Fruit fly (Drosophila melanogaster) whole organism, embryonic: ENCODE data around the gene Fum1.

ENCODE experiments used
- Asciz ChIP-seq: fragments of 200-800 bp; sonication (Bioruptor generic); optimal IDR thresholded peaks from 2 replicates; lab custom pipeline; 2017; ENCODE audit warnings: missing biosample characterization, mild to moderate bottlenecking, missing genetic modification characterization, missing genetic modification reagents
- Blimp-1 ChIP-seq: fragments of 200-800 bp; sonication (Bioruptor generic); optimal IDR thresholded peaks from 3 replicates; lab custom pipeline; 2018; ENCODE audit warnings: missing biosample characterization, missing genetic modification characterization, mild to moderate bottlenecking, moderate library complexity, missing genetic modification reagents
- CG10147 ChIP-seq: fragments of 200-800 bp; sonication (Bioruptor generic); optimal IDR thresholded peaks from 2 replicates; lab custom pipeline; 2019; ENCODE audit warnings: missing biosample characterization, mild to moderate bottlenecking, missing genetic modification characterization, moderate library complexity
- CG10366 ChIP-seq: fragments of 200-800 bp; sonication (Bioruptor generic); IDR thresholded peaks from 2 replicates; pipeline ENCODE4 v1.3.6; 2022; ENCODE audit warnings: missing biosample characterization, missing genetic modification characterization
- CG10565 ChIP-seq: fragments of 200-800 bp; sonication (Bioruptor generic); optimal IDR thresholded peaks from 3 replicates; lab custom pipeline; 2016; ENCODE audit warnings: missing biosample characterization, mild to moderate bottlenecking, missing genetic modification characterization
- CG11085 ChIP-seq: fragments of 200-800 bp; sonication (Bioruptor generic); IDR thresholded peaks from 2 replicates; pipeline ENCODE4 v1.3.6; 2022; ENCODE audit warnings: missing biosample characterization, missing genetic modification characterization
- CG11723 ChIP-seq: fragments of 200-800 bp; sonication (Bioruptor generic); optimal IDR thresholded peaks from 2 replicates; lab custom pipeline; 2017; ENCODE audit warnings: missing biosample characterization, mild to moderate bottlenecking, missing genetic modification characterization
- CG12104 ChIP-seq: fragments of 200-800 bp; sonication (Bioruptor generic); optimal IDR thresholded peaks from 3 replicates; lab custom pipeline; 2016; ENCODE audit warnings: missing biosample characterization, missing genetic modification characterization
- CG13775 ChIP-seq: fragments of 200-800 bp; sonication (Bioruptor generic); optimal IDR thresholded peaks from 3 replicates; lab custom pipeline; 2017; ENCODE audit warnings: missing biosample characterization, mild to moderate bottlenecking, missing genetic modification characterization
- CG15601 ChIP-seq: fragments of 200-800 bp; sonication (Bioruptor generic); optimal IDR thresholded peaks from 3 replicates; lab custom pipeline; 2019; ENCODE audit warnings: missing biosample characterization, mild to moderate bottlenecking, missing genetic modification characterization, moderate library complexity
- CG1647 ChIP-seq: fragments of 200-800 bp; sonication (Bioruptor generic); optimal IDR thresholded peaks from 3 replicates; lab custom pipeline; 2016; ENCODE audit warnings: missing biosample characterization, missing genetic modification characterization
- CG18262 ChIP-seq: fragments of 200-800 bp; optimal IDR thresholded peaks from 3 replicates; lab custom pipeline; 2019; ENCODE audit warnings: missing biosample characterization, mild to moderate bottlenecking, missing genetic modification characterization, moderate library complexity
- CG18476 ChIP-seq: fragments of 200-800 bp; sonication (Bioruptor generic); optimal IDR thresholded peaks from 2 replicates; lab custom pipeline; 2016; ENCODE audit warnings: missing biosample characterization, mild to moderate bottlenecking, missing genetic modification characterization
- CG2116 ChIP-seq: fragments of 200-800 bp; sonication (Bioruptor generic); optimal IDR thresholded peaks from 3 replicates; lab custom pipeline; 2018; ENCODE audit warnings: missing biosample characterization, mild to moderate bottlenecking, missing genetic modification characterization
- CG30020 ChIP-seq: fragments of 200-800 bp; optimal IDR thresholded peaks from 2 replicates; lab custom pipeline; 2019; ENCODE audit warnings: missing biosample characterization, mild to moderate bottlenecking, missing genetic modification characterization, moderate library complexity
- CG34422 ChIP-seq: fragments of 200-800 bp; sonication (Bioruptor generic); IDR thresholded peaks from 3 replicates; pipeline ENCODE4 v1.3.6; 2022; ENCODE audit warnings: missing biosample characterization, missing genetic modification characterization
- CG42726 ChIP-seq: fragments of 200-800 bp; sonication (Bioruptor generic); IDR thresholded peaks from 2 replicates; pipeline ENCODE4 v1.3.6; 2022; ENCODE audit warnings: missing biosample characterization, missing genetic modification characterization; ENCODE audit not compliant: partially characterized antibody
- CG6175 ChIP-seq: fragments of 200-800 bp; sonication (Bioruptor generic); IDR thresholded peaks from 3 replicates; pipeline ENCODE4 v1.3.6; 2022; ENCODE audit warnings: missing biosample characterization, missing genetic modification characterization
- CG8281 ChIP-seq: fragments of 200-800 bp; sonication (Bioruptor generic); optimal IDR thresholded peaks from 2 replicates; lab custom pipeline; 2018; ENCODE audit warnings: missing biosample characterization, mild to moderate bottlenecking, missing genetic modification characterization, moderate library complexity
- CG8924 ChIP-seq: fragments of 200-800 bp; optimal IDR thresholded peaks from 3 replicates; lab custom pipeline; 2019; ENCODE audit warnings: missing biosample characterization, mild to moderate bottlenecking, missing genetic modification characterization, moderate library complexity
- Dek ChIP-seq: fragments of 200-800 bp; sonication (Bioruptor generic); optimal IDR thresholded peaks from 3 replicates; lab custom pipeline; 2019; ENCODE audit warnings: missing biosample characterization, mild to moderate bottlenecking, missing genetic modification characterization, moderate library complexity
- Hr39 ChIP-seq: fragments of >200 bp; optimal IDR thresholded peaks from 2 replicates; lab custom pipeline; 2017
- Hsf ChIP-seq: fragments of 200-800 bp; sonication (Bioruptor generic); optimal IDR thresholded peaks from 3 replicates; lab custom pipeline; 2016; ENCODE audit warnings: missing biosample characterization, missing genetic modification characterization
- Myb ChIP-seq: fragments of 200-800 bp; sonication (Bioruptor generic); optimal IDR thresholded peaks from 2 replicates; lab custom pipeline; 2016; ENCODE audit warnings: missing biosample characterization, missing genetic modification characterization
- NC2α ChIP-seq: fragments of 200-800 bp; sonication (Bioruptor generic); optimal IDR thresholded peaks from 2 replicates; lab custom pipeline; 2016; ENCODE audit warnings: missing biosample characterization, missing genetic modification characterization
- NK7.1 ChIP-seq: fragments of 200-800 bp; sonication (Bioruptor generic); optimal IDR thresholded peaks from 3 replicates; lab custom pipeline; 2016; ENCODE audit warnings: missing biosample characterization, missing genetic modification characterization
- Sox100B ChIP-seq: fragments of 200-800 bp; sonication (Bioruptor generic); optimal IDR thresholded peaks from 3 replicates; lab custom pipeline; 2018; ENCODE audit warnings: missing biosample characterization, mild to moderate bottlenecking, missing genetic modification characterization
- Sox102F ChIP-seq: fragments of 200-800 bp; sonication (Bioruptor generic); optimal IDR thresholded peaks from 2 replicates; lab custom pipeline; 2018; ENCODE audit warnings: missing biosample characterization, mild to moderate bottlenecking, missing genetic modification characterization, moderate library complexity
- Ssrp ChIP-seq: fragments of 200-800 bp; sonication (Bioruptor generic); optimal IDR thresholded peaks from 2 replicates; lab custom pipeline; 2018; ENCODE audit warnings: missing biosample characterization, mild to moderate bottlenecking, missing genetic modification characterization, moderate library complexity
- Stat92E ChIP-seq, 3 experiments: fragments of >200 bp in 2 of 3; fragments of 200-800 bp in 1 of 3; sonication (Bioruptor generic) in 1 of 3; optimal IDR thresholded peaks; 2 replicates each; lab custom pipeline; 2017 to 2019; ENCODE audit warnings: missing biosample characterization in 3 of 3, missing genetic modification characterization in 3 of 3, mild to moderate bottlenecking in 1 of 3, moderate library complexity in 1 of 3
- ara ChIP-seq: fragments of 200-800 bp; sonication (Bioruptor generic); IDR thresholded peaks from 2 replicates; pipeline ENCODE4 v1.3.6; 2022; ENCODE audit warnings: missing biosample characterization, missing genetic modification characterization
- bab2 ChIP-seq: fragments of 200-800 bp; sonication (Bioruptor generic); optimal IDR thresholded peaks from 2 replicates; lab custom pipeline; 2016; ENCODE audit warnings: missing biosample characterization, missing genetic modification characterization
- crc ChIP-seq: fragments of 200-800 bp; sonication (Bioruptor generic); optimal IDR thresholded peaks from 2 replicates; lab custom pipeline; 2016; ENCODE audit warnings: missing biosample characterization, missing genetic modification characterization
- dysf ChIP-seq: fragments of 200-800 bp; sonication (Bioruptor generic); IDR thresholded peaks from 3 replicates; pipeline ENCODE4 v1.3.6; 2022; ENCODE audit warnings: missing biosample characterization, missing genetic modification characterization
- ewg ChIP-seq: fragments of 200-800 bp; sonication (Bioruptor generic); optimal IDR thresholded peaks from 3 replicates; lab custom pipeline; 2017; ENCODE audit warnings: mild to moderate bottlenecking, missing biosample characterization, missing genetic modification reagents, missing genetic modification characterization
- exex ChIP-seq: fragments of 200-800 bp; sonication (Bioruptor generic); optimal IDR thresholded peaks from 4 replicates; lab custom pipeline; 2018; ENCODE audit warnings: missing biosample characterization, mild to moderate bottlenecking, missing genetic modification characterization, moderate library complexity
- gsb ChIP-seq: fragments of 200-800 bp; sonication (Bioruptor generic); IDR thresholded peaks from 2 replicates; pipeline ENCODE4 v1.3.6; 2022; ENCODE audit warnings: missing biosample characterization, missing genetic modification characterization
- jing ChIP-seq: fragments of 200-800 bp; sonication (Bioruptor generic); optimal IDR thresholded peaks from 2 replicates; lab custom pipeline; 2018; ENCODE audit warnings: missing biosample characterization, mild to moderate bottlenecking, missing genetic modification characterization
- mam ChIP-seq: fragments of 200-800 bp; sonication (Bioruptor generic); optimal IDR thresholded peaks from 3 replicates; lab custom pipeline; 2016; ENCODE audit warnings: missing biosample characterization, missing genetic modification characterization
- mld ChIP-seq: fragments of 200-800 bp; sonication (Bioruptor generic); IDR thresholded peaks from 3 replicates; pipeline ENCODE4 v1.3.6; 2022; ENCODE audit warnings: missing biosample characterization, missing genetic modification characterization; ENCODE audit not compliant: partially characterized antibody
- onecut ChIP-seq: fragments of 200-800 bp; sonication (Bioruptor generic); IDR thresholded peaks from 2 replicates; pipeline ENCODE4 v1.3.6; 2022; ENCODE audit warnings: missing biosample characterization, missing genetic modification characterization
- pzg ChIP-seq: fragments of 200-800 bp; sonication (Bioruptor generic); optimal IDR thresholded peaks from 3 replicates; lab custom pipeline; 2018; ENCODE audit warnings: missing biosample characterization, mild to moderate bottlenecking, missing genetic modification characterization, moderate library complexity
- sens ChIP-seq: fragments of 200-800 bp; sonication (Bioruptor generic); peaks from one replicate; lab custom pipeline; 2016; ENCODE audit warnings: missing biosample characterization, missing genetic modification characterization
- ssp ChIP-seq: fragments of 200-800 bp; sonication (Bioruptor generic); IDR thresholded peaks from 2 replicates; pipeline ENCODE4 v1.3.6; 2022; ENCODE audit warnings: missing biosample characterization, missing genetic modification characterization
- sug ChIP-seq: fragments of 200-800 bp; optimal IDR thresholded peaks from 2 replicates; lab custom pipeline; 2019; ENCODE audit warnings: missing biosample characterization, mild to moderate bottlenecking, missing genetic modification characterization, moderate library complexity
- trem ChIP-seq: fragments of 200-800 bp; optimal IDR thresholded peaks from 3 replicates; lab custom pipeline; 2019; ENCODE audit warnings: missing biosample characterization, mild to moderate bottlenecking, missing genetic modification characterization, moderate library complexity
- trh ChIP-seq: fragments of 200-800 bp; sonication (Bioruptor generic); optimal IDR thresholded peaks from 2 replicates; lab custom pipeline; 2016; ENCODE audit warnings: missing biosample characterization, missing genetic modification characterization
- tup ChIP-seq: fragments of 200-800 bp; sonication (Bioruptor generic); optimal IDR thresholded peaks from 2 replicates; lab custom pipeline; 2016; ENCODE audit warnings: missing biosample characterization, mild to moderate bottlenecking, missing genetic modification characterization, moderate library complexity
- unc-4 ChIP-seq: fragments of 200-800 bp; sonication (Bioruptor generic); IDR thresholded peaks from 2 replicates; pipeline ENCODE4 v1.3.6; 2022; ENCODE audit warnings: missing biosample characterization, missing genetic modification characterization; ENCODE audit not compliant: partially characterized antibody
- vvl ChIP-seq: fragments of 200-800 bp; sonication (Bioruptor generic); IDR thresholded peaks from 2 replicates; pipeline ENCODE4 v1.3.6; 2022; ENCODE audit warnings: missing biosample characterization, missing genetic modification characterization
- zen2 ChIP-seq: fragments of 200-800 bp; sonication (Bioruptor generic); IDR thresholded peaks from 3 replicates; pipeline ENCODE4 v1.3.6; 2022; ENCODE audit warnings: missing biosample characterization, missing genetic modification characterization; ENCODE audit not compliant: partially characterized antibody

Gene Fum1

DNA sequence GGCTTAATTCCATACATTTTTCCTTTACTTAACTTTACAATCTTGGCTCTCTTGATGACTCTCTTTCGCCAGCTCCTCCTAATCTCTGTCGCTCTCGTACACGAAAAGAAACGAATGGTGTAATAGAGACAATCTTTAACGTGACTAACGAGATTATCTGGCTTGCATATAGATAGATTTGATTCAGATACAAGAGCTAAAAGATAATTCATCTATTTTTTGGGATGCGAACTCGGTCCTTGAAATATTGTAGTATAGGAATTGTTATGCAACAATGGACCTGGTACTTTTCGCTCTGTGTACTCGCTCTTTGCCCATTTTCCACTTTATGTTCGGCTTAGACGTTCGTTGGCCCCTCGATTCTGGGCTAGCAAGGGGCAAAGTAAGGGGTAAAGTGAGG is 33.1 kb downstream of the Fum1 start (continued):
- TF ChIP-seq Sox100B (GFP tag; lab: Kevin White, UChicago) (peak; percentile 64), NC2α (peak; percentile 47), trh (GFP tag; lab: Kevin White, UChicago) (no peak), CG10366 (GFP tag; lab: Robert Waterston, UW) (peak; percentile 58), tup (GFP tag; lab: Kevin White, UChicago) (peak; percentile 48), CG6175 (GFP tag; lab: Robert Waterston, UW) (no peak), CG2116 (GFP tag; lab: Kevin White, UChicago) (peak; percentile 41), Sox102F (GFP tag; lab: Kevin White, UChicago) (peak; percentile 85), Asciz (GFP tag; lab: Kevin White, UChicago) (peak; percentile 24), CG13775 (GFP tag; lab: Kevin White, UChicago) (peak; percentile 65), CG12104 (peak; percentile 53), CG10147 (peak; percentile 49), Myb (GFP tag; lab: Kevin White, UChicago) (peak; percentile 60), exex (tag; lab: Kevin White, UChicago) (peak; percentile 37), vvl (GFP tag; lab: Robert Waterston, UW) (peak; percentile 83), gsb (no peak), Hsf (peak; percentile 81), CG1647 (peak; percentile 50), ssp (GFP tag; lab: Robert Waterston, UW) (peak; percentile 63), CG15601 (peak; percentile 65), CG30020 (tag; lab: Kevin White, UChicago) (peak; percentile 7), CG34422 (GFP tag; lab: Robert Waterston, UW) (peak; percentile 55; the same call in 1 of the 3 replicates), Stat92E (GFP tag; optimal IDR thresholded peaks at IDR 0.05; lab: Kevin White, UChicago) (peak in 1 of 3 experiments; percentile 15), Dek (tag; lab: Kevin White, UChicago) (peak; percentile 83), ara (peak; percentile 71), CG11085 (GFP tag; lab: Robert Waterston, UW) (peak; percentile 56), CG18262 (tag; lab: Kevin White, UChicago) (peak; percentile 83), sens (peak; percentile 96), Hr39 (lab: Kevin White, UChicago) (no peak), crc (GFP tag; lab: Kevin White, UChicago) (peak; percentile 61), NK7.1 (GFP tag; lab: Kevin White, UChicago) (peak; percentile 61), mam (GFP tag; lab: Kevin White, UChicago) (peak; percentile 77), sug (peak; percentile 52), pzg (GFP tag; lab: Kevin White, UChicago) (no peak), unc-4 (GFP tag; lab: Robert Waterston, UW) (no peak), CG10565 (GFP tag; lab: Kevin White, UChicago) (no peak), CG11723 (GFP tag; lab: Kevin White, UChicago) (peak; percentile 58), CG42726 (GFP tag; lab: Robert Waterston, UW) (no peak), dysf (GFP tag; lab: Robert Waterston, UW) (peak; percentile 87), CG18476 (GFP tag; lab: Kevin White, UChicago) (peak; percentile 66), zen2 (GFP tag; lab: Robert Waterston, UW) (no peak), CG8924 (tag; lab: Kevin White, UChicago) (peak; percentile 82), mld (GFP tag; lab: Robert Waterston, UW) (no peak), trem (tag; lab: Kevin White, UChicago) (peak; percentile 74), CG8281 (tag; lab: Kevin White, UChicago) (peak; percentile 55), Blimp-1 (GFP tag; lab: Kevin White, UChicago) (peak; percentile 80), ewg (peak; percentile 62), bab2 (GFP tag; lab: Kevin White, UChicago) (peak; percentile 79), jing (GFP tag; lab: Kevin White, UChicago) (peak; percentile 67), Ssrp (peak; percentile 66), onecut (GFP tag; lab: Robert Waterston, UW) (peak; percentile 51)
